Worm (Caenorhabditis elegans) whole organism, mixed stage, embryonic: ENCODE results near the gene C54C6.4.

Experiments used
- M03D4.4 ChIP-seq: sonication (generic microtip); optimal IDR thresholded peaks from 2 replicates; lab custom pipeline; 2017; ENCODE audit warnings: mild to moderate bottlenecking, missing genetic modification characterization, missing compliant biosample characterization
- ceh-39 ChIP-seq: fragments of 150-350 bp; optimal IDR thresholded peaks from 2 replicates; lab custom pipeline; 2014; ENCODE audit warnings: missing biosample characterization, missing genetic modification characterization
- ceh-83 ChIP-seq: fragments of 200-800 bp; sonication (Bioruptor generic); optimal IDR thresholded peaks from 2 replicates; lab custom pipeline; 2018; ENCODE audit warnings: mild to moderate bottlenecking, missing genetic modification characterization, missing compliant biosample characterization
- ces-1 ChIP-seq: fragments of 150-350 bp; optimal IDR thresholded peaks from 2 replicates; lab custom pipeline; 2014; ENCODE audit warnings: missing biosample characterization, missing genetic modification reagents, missing genetic modification characterization
- elt-1 ChIP-seq: sonication (generic microtip); optimal IDR thresholded peaks from 2 replicates; lab custom pipeline; 2017; ENCODE audit warnings: missing genetic modification characterization, mild to moderate bottlenecking, missing compliant biosample characterization, antibody characterized with exemption, moderate library complexity, borderline replicate concordance; ENCODE audit not compliant: insufficient read depth
- elt-3 ChIP-seq: fragments of 150-350 bp; optimal IDR thresholded peaks from 2 replicates; lab custom pipeline; 2014; ENCODE audit warnings: missing biosample characterization, missing genetic modification characterization
- flh-1 ChIP-seq: fragments of 200-800 bp; sonication (Bioruptor generic); optimal IDR thresholded peaks from 2 replicates; lab custom pipeline; 2018; ENCODE audit warnings: mild to moderate bottlenecking, missing genetic modification characterization, moderate library complexity, missing compliant biosample characterization
- ham-2 ChIP-seq: fragments of 200-800 bp; sonication (Bioruptor generic); optimal IDR thresholded peaks from 2 replicates; lab custom pipeline; 2018; ENCODE audit warnings: mild to moderate bottlenecking, missing genetic modification characterization, missing compliant biosample characterization
- lsy-2 ChIP-seq: fragments of 150-350 bp; optimal IDR thresholded peaks from 2 replicates; lab custom pipeline; 2014; ENCODE audit warnings: missing biosample characterization, missing genetic modification characterization
- mab-5 ChIP-seq: fragments of 150-350 bp; optimal IDR thresholded peaks from 2 replicates; lab custom pipeline; 2014; ENCODE audit warnings: missing biosample characterization, missing genetic modification characterization
- mls-2 ChIP-seq: sonication (generic microtip); optimal IDR thresholded peaks from 2 replicates; lab custom pipeline; 2016; ENCODE audit warnings: mild to moderate bottlenecking, missing genetic modification characterization, moderate library complexity, missing compliant biosample characterization
- nhr-12 ChIP-seq: fragments of 150-350 bp; optimal IDR thresholded peaks from 2 replicates; lab custom pipeline; 2014; ENCODE audit warnings: missing biosample characterization, missing genetic modification characterization
- nhr-237 ChIP-seq: fragments of 150-350 bp; optimal IDR thresholded peaks from 2 replicates; lab custom pipeline; 2014; ENCODE audit warnings: missing biosample characterization, missing genetic modification characterization
- nhr-76 ChIP-seq: sonication (generic microtip); optimal IDR thresholded peaks from 2 replicates; lab custom pipeline; 2017; ENCODE audit warnings: missing biosample characterization, missing genetic modification characterization
- sem-2 ChIP-seq: fragments of 200-800 bp; sonication (Bioruptor generic); optimal IDR thresholded peaks from 2 replicates; lab custom pipeline; 2018; ENCODE audit warnings: mild to moderate bottlenecking, missing genetic modification characterization, missing compliant biosample characterization
- sptf-1 ChIP-seq: sonication (generic microtip); optimal IDR thresholded peaks from 2 replicates; lab custom pipeline; 2017; ENCODE audit warnings: mild to moderate bottlenecking, missing genetic modification characterization, moderate library complexity, missing compliant biosample characterization
- tbx-8 ChIP-seq: fragments of 200-800 bp; sonication (Bioruptor generic); optimal IDR thresholded peaks from 2 replicates; lab custom pipeline; 2018; ENCODE audit warnings: mild to moderate bottlenecking, missing genetic modification characterization, moderate library complexity, missing compliant biosample characterization
- unc-62 ChIP-seq: fragments of 150-350 bp; optimal IDR thresholded peaks from 2 replicates; lab custom pipeline; 2014; ENCODE audit warnings: missing biosample characterization, missing genetic modification reagents, missing genetic modification characterization
- zip-8 ChIP-seq: fragments of 150-350 bp; optimal IDR thresholded peaks from 2 replicates; lab custom pipeline; 2014; ENCODE audit warnings: missing biosample characterization, missing genetic modification characterization

Gene C54C6.4

ce11 chrIII:3605681-3606080 is 52.2 kb downstream of the C54C6.4 start:
- TF ChIP-seq ces-1 (GFP tag; lab: Kevin White, UChicago) (no peak), ham-2 (GFP tag; lab: Kevin White, UChicago) (no peak), ceh-83 (no peak), flh-1 (GFP tag; lab: Kevin White, UChicago) (no peak), sptf-1 (no peak), elt-1 (tag; lab: Kevin White, UChicago) (no peak), sem-2 (GFP tag; lab: Kevin White, UChicago) (no peak), nhr-237 (tag; lab: Kevin White, UChicago) (no peak), unc-62 (no peak), mls-2 (tag; lab: Kevin White, UChicago) (no peak), nhr-76 (tag; lab: Kevin White, UChicago) (no peak), nhr-12 (tag; lab: Kevin White, UChicago) (no peak), mab-5 (tag; lab: Kevin White, UChicago) (no peak), elt-3 (no peak), M03D4.4 (tag; lab: Kevin White, UChicago) (no peak), lsy-2 (no peak), ceh-39 (tag; lab: Kevin White, UChicago) (no peak), tbx-8 (no peak), zip-8 (tag; lab: Kevin White, UChicago) (no peak)
